Fruit fly (Drosophila melanogaster) whole organism, embryonic: ENCODE measurements around the gene Hsp83.

Experiments used
- ATbp ChIP-seq: fragments of 200-800 bp; sonication (Bioruptor generic); optimal IDR thresholded peaks from 2 replicates; lab custom pipeline; 2017; ENCODE audit warnings: missing biosample characterization, mild to moderate bottlenecking, missing genetic modification characterization, missing genetic modification reagents
- Ada2b ChIP-seq: fragments of 200-800 bp; sonication (Bioruptor generic); IDR thresholded peaks from 2 replicates; pipeline ENCODE4 v1.3.6; 2022; ENCODE audit warnings: missing biosample characterization, missing genetic modification characterization
- B-H1 ChIP-seq: fragments of 200-800 bp; sonication (Bioruptor generic); IDR thresholded peaks from 3 replicates; pipeline ENCODE4 v1.3.6; 2022; ENCODE audit warnings: missing biosample characterization, missing genetic modification characterization
- Bteb2 ChIP-seq: fragments of 200-800 bp; sonication (Bioruptor generic); optimal IDR thresholded peaks from 2 replicates; lab custom pipeline; 2016; ENCODE audit warnings: missing biosample characterization, missing genetic modification characterization
- CG11247 ChIP-seq: fragments of 200-800 bp; sonication (Bioruptor generic); IDR thresholded peaks from 2 replicates; pipeline ENCODE4 v1.3.6; 2022; ENCODE audit warnings: missing biosample characterization, missing genetic modification characterization
- CG11504 ChIP-seq: fragments of 200-800 bp; sonication (Bioruptor generic); optimal IDR thresholded peaks from 3 replicates; lab custom pipeline; 2019; ENCODE audit warnings: missing biosample characterization, mild to moderate bottlenecking, missing genetic modification characterization, moderate library complexity
- CG11723 ChIP-seq: fragments of 200-800 bp; sonication (Bioruptor generic); optimal IDR thresholded peaks from 2 replicates; lab custom pipeline; 2017; ENCODE audit warnings: missing biosample characterization, mild to moderate bottlenecking, missing genetic modification characterization
- CG12744 ChIP-seq: fragments of 200-800 bp; sonication (Bioruptor generic); optimal IDR thresholded peaks from 2 replicates; lab custom pipeline; 2016; ENCODE audit warnings: missing biosample characterization, missing genetic modification characterization
- CG13287 ChIP-seq: fragments of 200-800 bp; sonication (Bioruptor generic); IDR thresholded peaks from 2 replicates; pipeline ENCODE4 v1.3.6; 2022; ENCODE audit warnings: missing biosample characterization, missing genetic modification characterization; ENCODE audit not compliant: partially characterized antibody
- CG14014 ChIP-seq: fragments of 200-800 bp; sonication (Bioruptor generic); IDR thresholded peaks from 2 replicates; pipeline ENCODE4 v1.3.6; 2022; ENCODE audit warnings: missing biosample characterization, missing genetic modification characterization
- CG14710 ChIP-seq: fragments of 200-800 bp; sonication (Bioruptor generic); optimal IDR thresholded peaks from 3 replicates; lab custom pipeline; 2019; ENCODE audit warnings: missing biosample characterization, mild to moderate bottlenecking, missing genetic modification characterization, moderate library complexity
- CG15514 ChIP-seq: fragments of 200-800 bp; sonication (Bioruptor generic); optimal IDR thresholded peaks from 3 replicates; lab custom pipeline; 2017; ENCODE audit warnings: missing biosample characterization, missing genetic modification characterization, mild to moderate bottlenecking, moderate library complexity, missing genetic modification reagents
- CG1647 ChIP-seq: fragments of 200-800 bp; sonication (Bioruptor generic); optimal IDR thresholded peaks from 3 replicates; lab custom pipeline; 2016; ENCODE audit warnings: missing biosample characterization, missing genetic modification characterization
- CG17186 ChIP-seq: fragments of 200-800 bp; sonication (Bioruptor generic); optimal IDR thresholded peaks from 3 replicates; lab custom pipeline; 2017; ENCODE audit warnings: missing biosample characterization, missing genetic modification reagents, missing genetic modification characterization
- CG2129 ChIP-seq: fragments of 200-800 bp; sonication (Bioruptor generic); IDR thresholded peaks from 2 replicates; pipeline ENCODE4 v1.3.6; 2022; ENCODE audit warnings: missing biosample characterization, missing genetic modification characterization; ENCODE audit not compliant: partially characterized antibody
- CG34224 ChIP-seq: fragments of 200-800 bp; sonication (Bioruptor generic); IDR thresholded peaks from 3 replicates; pipeline ENCODE4 v1.3.6; 2022; ENCODE audit warnings: missing biosample characterization, missing genetic modification characterization; ENCODE audit not compliant: partially characterized antibody
- CG3726 ChIP-seq: fragments of 200-800 bp; sonication (Bioruptor generic); IDR thresholded peaks from 3 replicates; pipeline ENCODE4, ENCODE4 v1.3.6; 2022; ENCODE audit warnings: missing biosample characterization, missing genetic modification characterization
- CG4360 ChIP-seq: fragments of 200-800 bp; sonication (Bioruptor generic); IDR thresholded peaks from 2 replicates; pipeline ENCODE4 v1.3.6; 2022; ENCODE audit warnings: missing biosample characterization, missing genetic modification characterization
- CG4617 ChIP-seq: fragments of 200-800 bp; sonication (Bioruptor generic); optimal IDR thresholded peaks from 3 replicates; lab custom pipeline; 2016; ENCODE audit warnings: missing biosample characterization, missing genetic modification characterization, borderline replicate concordance
- CG7271 ChIP-seq: fragments of 200-800 bp; sonication (Bioruptor generic); optimal IDR thresholded peaks from 2 replicates; lab custom pipeline; 2018; ENCODE audit warnings: missing biosample characterization, mild to moderate bottlenecking, missing genetic modification characterization, moderate library complexity
- CG9609 ChIP-seq: fragments of 200-800 bp; sonication (Bioruptor generic); optimal IDR thresholded peaks from 3 replicates; lab custom pipeline; 2016; ENCODE audit warnings: missing biosample characterization, missing genetic modification characterization
- Camta ChIP-seq: fragments of 200-800 bp; sonication (Bioruptor generic); optimal IDR thresholded peaks from 2 replicates; lab custom pipeline; 2016; ENCODE audit warnings: missing biosample characterization, missing genetic modification characterization
- Doc3 ChIP-seq: fragments of 200-800 bp; sonication (Bioruptor generic); IDR thresholded peaks from 3 replicates; pipeline ENCODE4 v1.3.6; 2022; ENCODE audit warnings: missing biosample characterization, missing genetic modification characterization; ENCODE audit not compliant: partially characterized antibody
- HLH3B ChIP-seq: fragments of 200-800 bp; sonication (Bioruptor generic); IDR thresholded peaks from 2 replicates; pipeline ENCODE4 v1.3.6; 2022; ENCODE audit warnings: missing biosample characterization, missing genetic modification characterization
- Mad ChIP-seq: fragments of 200-800 bp; sonication (Bioruptor generic); optimal IDR thresholded peaks from 2 replicates; lab custom pipeline; 2016; ENCODE audit warnings: missing biosample characterization, missing genetic modification characterization
- Myb ChIP-seq: fragments of 200-800 bp; sonication (Bioruptor generic); optimal IDR thresholded peaks from 2 replicates; lab custom pipeline; 2016; ENCODE audit warnings: missing biosample characterization, missing genetic modification characterization
- Nf-YC ChIP-seq: fragments of 200-800 bp; optimal IDR thresholded peaks from 3 replicates; lab custom pipeline; 2019; ENCODE audit warnings: missing biosample characterization, mild to moderate bottlenecking, missing genetic modification characterization, moderate library complexity
- Ravus ChIP-seq: fragments of 200-800 bp; sonication (Bioruptor generic); IDR thresholded peaks from 2 replicates; pipeline ENCODE4 v1.3.6; 2022; ENCODE audit warnings: missing biosample characterization, missing genetic modification characterization
- ab ChIP-seq: fragments of 200-800 bp; sonication (Bioruptor generic); optimal IDR thresholded peaks from 2 replicates; lab custom pipeline; 2016; ENCODE audit warnings: missing biosample characterization, missing genetic modification characterization
- ato ChIP-seq: fragments of 200-800 bp; sonication (Bioruptor generic); IDR thresholded peaks from 2 replicates; pipeline ENCODE4 v1.3.6; 2022; ENCODE audit warnings: missing biosample characterization, missing genetic modification characterization; ENCODE audit not compliant: partially characterized antibody
- caup ChIP-seq: fragments of 200-800 bp; sonication (Bioruptor generic); optimal IDR thresholded peaks from 3 replicates; lab custom pipeline; 2017; ENCODE audit warnings: missing biosample characterization, mild to moderate bottlenecking, missing genetic modification characterization, moderate library complexity; ENCODE audit not compliant: severe bottlenecking
- corto ChIP-seq: fragments of 200-800 bp; sonication (Bioruptor generic); optimal IDR thresholded peaks from 2 replicates; lab custom pipeline; 2016; ENCODE audit warnings: missing biosample characterization, mild to moderate bottlenecking, missing genetic modification characterization, moderate library complexity
- esg ChIP-seq: fragments of 200-800 bp; sonication (Bioruptor generic); conservative IDR thresholded peaks from 2 replicates; pipeline ENCODE4 v1.3.6; 2022; ENCODE audit warnings: missing biosample characterization, missing genetic modification characterization
- fd3F ChIP-seq: fragments of 200-800 bp; sonication (Bioruptor generic); optimal IDR thresholded peaks from 2 replicates; lab custom pipeline; 2018; ENCODE audit warnings: missing biosample characterization, mild to moderate bottlenecking, missing genetic modification characterization, moderate library complexity
- gcm2 ChIP-seq: fragments of 200-800 bp; sonication (Bioruptor generic); optimal IDR thresholded peaks from 2 replicates; lab custom pipeline; 2016; ENCODE audit warnings: missing biosample characterization, missing genetic modification characterization
- gt ChIP-seq: fragments of 200-800 bp; sonication (Bioruptor generic); IDR thresholded peaks from 2 replicates; pipeline ENCODE4 v1.3.6; 2022; ENCODE audit warnings: missing biosample characterization, missing genetic modification characterization
- nerfin-2 ChIP-seq: fragments of 200-800 bp; sonication (Bioruptor generic); IDR thresholded peaks from 2 replicates; pipeline ENCODE4 v1.3.6; 2022; ENCODE audit warnings: missing biosample characterization, missing genetic modification characterization; ENCODE audit not compliant: partially characterized antibody
- oc ChIP-seq: fragments of 200-800 bp; sonication (Bioruptor generic); optimal IDR thresholded peaks from 2 replicates; lab custom pipeline; 2018; ENCODE audit warnings: missing biosample characterization, mild to moderate bottlenecking, missing genetic modification characterization, moderate library complexity
- odd ChIP-seq: fragments of 200-800 bp; sonication (Bioruptor generic); optimal IDR thresholded peaks from 2 replicates; lab custom pipeline; 2017; ENCODE audit warnings: missing biosample characterization, mild to moderate bottlenecking, missing genetic modification characterization
- otp ChIP-seq: fragments of 200-800 bp; sonication (Bioruptor generic); IDR thresholded peaks from 3 replicates; pipeline ENCODE4, ENCODE4 v1.3.6; 2022; ENCODE audit warnings: missing biosample characterization, missing genetic modification characterization
- pfk ChIP-seq: fragments of 200-800 bp; sonication (Bioruptor generic); optimal IDR thresholded peaks from 2 replicates; lab custom pipeline; 2018; ENCODE audit warnings: missing biosample characterization, mild to moderate bottlenecking, missing genetic modification characterization, moderate library complexity
- pho ChIP-seq: fragments of 200-800 bp; sonication (Bioruptor generic); optimal IDR thresholded peaks from 2 replicates; lab custom pipeline; 2016; ENCODE audit warnings: missing biosample characterization, missing genetic modification characterization
- schlank ChIP-seq: fragments of 200-800 bp; sonication (Bioruptor generic); optimal IDR thresholded peaks from 2 replicates; lab custom pipeline; 2018; ENCODE audit warnings: missing biosample characterization, mild to moderate bottlenecking, missing genetic modification characterization
- shn ChIP-seq: fragments of 200-800 bp; sonication (Bioruptor generic); optimal IDR thresholded peaks from 3 replicates; lab custom pipeline; 2016; ENCODE audit warnings: missing biosample characterization, missing genetic modification characterization
- slbo ChIP-seq: fragments of 200-800 bp; sonication (Bioruptor generic); IDR thresholded peaks from 2 replicates; pipeline ENCODE4 v1.3.6; 2022; ENCODE audit warnings: missing biosample characterization, missing genetic modification characterization
- slou ChIP-seq: fragments of 200-800 bp; sonication (Bioruptor generic); optimal IDR thresholded peaks from 3 replicates; lab custom pipeline; 2016; ENCODE audit warnings: missing biosample characterization, missing genetic modification characterization
- sob ChIP-seq: fragments of 200-800 bp; sonication (Bioruptor generic); IDR thresholded peaks from 2 replicates; pipeline ENCODE4 v1.3.6; 2022; ENCODE audit warnings: missing biosample characterization, missing genetic modification characterization
- vvl ChIP-seq: fragments of 200-800 bp; sonication (Bioruptor generic); IDR thresholded peaks from 2 replicates; pipeline ENCODE4 v1.3.6; 2022; ENCODE audit warnings: missing biosample characterization, missing genetic modification characterization

Gene Hsp83

dm6 chr3L:3224740-3225719 is 32.3 kb downstream of the Hsp83 start, which contains the start of gene Larp4B (continued):
- TF ChIP-seq caup (GFP tag; lab: Kevin White, UChicago) = peak; percentile 16
- TF ChIP-seq CG9609 (GFP tag; lab: Kevin White, UChicago) = no peak
- TF ChIP-seq CG1647 (GFP tag; lab: Kevin White, UChicago) = no peak
- TF ChIP-seq CG11723 (GFP tag; lab: Kevin White, UChicago) = no peak
- TF ChIP-seq esg (GFP tag; lab: Robert Waterston, UW) = no peak
- TF ChIP-seq HLH3B = no peak
- no peak for TF ChIP-seq oc
- TF ChIP-seq Ada2b (GFP tag; lab: Robert Waterston, UW) = no peak
- no peak for TF ChIP-seq ATbp
- no peak for TF ChIP-seq Nf-YC
- no peak for TF ChIP-seq CG12744
- TF ChIP-seq slbo (GFP tag; lab: Robert Waterston, UW) = peak; percentile 35; the same call in 1 of the 2 replicates
- TF ChIP-seq gt = no peak
- TF ChIP-seq ato (GFP tag; lab: Robert Waterston, UW) = peak; percentile 21; the same call in 1 of the 2 replicates
- peak; percentile 84 for TF ChIP-seq vvl
- no peak for TF ChIP-seq CG3726 (GFP tag; lab: Robert Waterston, UW)
- no peak for TF ChIP-seq nerfin-2 (GFP tag; lab: Robert Waterston, UW)
- peak; percentile 42 for TF ChIP-seq CG17186 (GFP tag; lab: Kevin White, UChicago)
- TF ChIP-seq Camta = no peak
- no peak for TF ChIP-seq odd (GFP tag; lab: Kevin White, UChicago)
- TF ChIP-seq Bteb2 = peak; percentile 33
- TF ChIP-seq Mad (GFP tag; lab: Kevin White, UChicago) = no peak
- TF ChIP-seq pho (GFP tag; lab: Kevin White, UChicago) = no peak
- TF ChIP-seq Doc3 = peak; percentile 77
- no peak for TF ChIP-seq shn
- peak; percentile 55 for TF ChIP-seq CG34224 (GFP tag; lab: Robert Waterston, UW)
- TF ChIP-seq CG15514 = peak; percentile 71
- TF ChIP-seq CG14014 (GFP tag; lab: Robert Waterston, UW) = 0 out of 2 replicates have a peak, but pooled peaks have one; percentile 27
- TF ChIP-seq CG14710 = peak; percentile 43
- TF ChIP-seq pfk (GFP tag; lab: Kevin White, UChicago) = peak; percentile 91
- peak; percentile 18; the same call in 1 of the 2 replicates for TF ChIP-seq CG4360 (GFP tag; lab: Robert Waterston, UW)
- no peak for TF ChIP-seq CG11504 (tag; lab: Kevin White, UChicago)
- TF ChIP-seq schlank (tag; lab: Kevin White, UChicago) = no peak
- no peak; the same call in none of the 2 replicates for TF ChIP-seq sob (GFP tag; lab: Robert Waterston, UW)
- no peak for TF ChIP-seq corto (GFP tag; lab: Kevin White, UChicago)
- no peak for TF ChIP-seq CG11247
- TF ChIP-seq otp = no peak
- no peak for TF ChIP-seq ab (GFP tag; lab: Kevin White, UChicago)
- TF ChIP-seq Myb (GFP tag; lab: Kevin White, UChicago) = peak; percentile 90
- TF ChIP-seq CG13287 (GFP tag; lab: Robert Waterston, UW) = peak; percentile 72
- TF ChIP-seq B-H1 (GFP tag; lab: Robert Waterston, UW) = no peak
- TF ChIP-seq slou (GFP tag; lab: Kevin White, UChicago) = no peak
- peak; percentile 89 for TF ChIP-seq CG4617
- peak; percentile 53 for TF ChIP-seq CG2129 (GFP tag; lab: Robert Waterston, UW)
- TF ChIP-seq CG7271 (tag; lab: Kevin White, UChicago) = no peak
- TF ChIP-seq Ravus (GFP tag; lab: Robert Waterston, UW) = no peak
- no peak for TF ChIP-seq fd3F (GFP tag; lab: Kevin White, UChicago)
- TF ChIP-seq gcm2 = no peak
